Fruit fly (Drosophila melanogaster): ENCODE results near the gene Mical.

- no peak for TF ChIP-seq EcR (GFP tag; optimal IDR thresholded peaks at IDR 0.05)
- no peak for TF ChIP-seq Snoo (tag; optimal IDR thresholded peaks at IDR 0.05)
- TF ChIP-seq CG14655 (GFP tag; optimal IDR thresholded peaks at IDR 0.05), result no peak
- TF ChIP-seq CG9948 (tag; optimal IDR thresholded peaks at IDR 0.05), result no peak
- no peak for TF ChIP-seq CG13204 (GFP tag; optimal IDR thresholded peaks at IDR 0.05)
- TF ChIP-seq CG34367 (tag; optimal IDR thresholded peaks at IDR 0.05), result no peak
- no peak for TF ChIP-seq fd96Ca (GFP tag; IDR thresholded peaks at IDR 0.05)
- no peak for TF ChIP-seq Ets98B (GFP tag; IDR thresholded peaks at IDR 0.05)
These were observed 9.6 kb downstream of the Mical start for dm6 chr3R:10032951-10033720.
